Worm (Caenorhabditis elegans) whole organism, L2 larva: ENCODE measurements around the gene clec-164.

ENCODE experiments used
- R02D3.7 ChIP-seq: fragments of 150-350 bp; optimal IDR thresholded peaks from 2 replicates; lab custom pipeline; 2014; ENCODE audit warnings: missing biosample characterization, missing genetic modification characterization
- alr-1 ChIP-seq: fragments of 150-350 bp; optimal IDR thresholded peaks from 2 replicates; lab custom pipeline; 2014; ENCODE audit warnings: missing biosample characterization, missing genetic modification characterization
- ama-1 ChIP-seq: fragments of 150-350 bp; optimal IDR thresholded peaks from 2 replicates; lab custom pipeline; 2018; ENCODE audit warnings: inconsistent platforms
- blmp-1 ChIP-seq: sonication (generic microtip); optimal IDR thresholded peaks from 2 replicates; lab custom pipeline; 2017; ENCODE audit warnings: missing genetic modification characterization, mild to moderate bottlenecking, missing compliant biosample characterization, antibody characterized with exemption, moderate library complexity; ENCODE audit not compliant: insufficient read depth
- ceh-16 ChIP-seq: fragments of 150-350 bp; optimal IDR thresholded peaks from 2 replicates; lab custom pipeline; 2014; ENCODE audit warnings: missing biosample characterization, missing genetic modification characterization
- crh-2 ChIP-seq: sonication (generic microtip); optimal IDR thresholded peaks from 2 replicates; lab custom pipeline; 2017; ENCODE audit warnings: missing biosample characterization, missing genetic modification characterization
- fos-1 ChIP-seq: fragments of 150-350 bp; optimal IDR thresholded peaks from 2 replicates; lab custom pipeline; 2014; ENCODE audit warnings: missing biosample characterization, missing genetic modification characterization
- gmeb-1 ChIP-seq: fragments of 150-350 bp; optimal IDR thresholded peaks from 2 replicates; lab custom pipeline; 2014; ENCODE audit warnings: missing biosample characterization, missing genetic modification characterization
- lin-13 ChIP-seq: fragments of 150-350 bp; optimal IDR thresholded peaks from 2 replicates; lab custom pipeline; 2014; ENCODE audit warnings: missing biosample characterization, missing genetic modification reagents, missing genetic modification characterization
- lin-39 ChIP-seq: fragments of 150-350 bp; optimal IDR thresholded peaks from 2 replicates; lab custom pipeline; 2014; ENCODE audit warnings: missing biosample characterization, missing genetic modification reagents, missing genetic modification characterization
- mab-5 ChIP-seq: fragments of 150-350 bp; optimal IDR thresholded peaks from 2 replicates; lab custom pipeline; 2014; ENCODE audit warnings: missing biosample characterization, missing genetic modification characterization
- mdl-1 ChIP-seq, 2 experiments: fragments of 150-350 bp in 1 of 2; sonication (generic microtip) in 1 of 2; optimal IDR thresholded peaks; 2 replicates each; lab custom pipeline; 2017; ENCODE audit warnings: missing biosample characterization in 2 of 2, missing genetic modification characterization in 2 of 2
- nhr-10 ChIP-seq: sonication (generic microtip); optimal IDR thresholded peaks from 2 replicates; lab custom pipeline; 2017; ENCODE audit warnings: missing biosample characterization, missing genetic modification characterization
- nhr-12 ChIP-seq: fragments of 150-350 bp; optimal IDR thresholded peaks from 2 replicates; lab custom pipeline; 2014; ENCODE audit warnings: missing biosample characterization, missing genetic modification characterization
- nhr-129 ChIP-seq: fragments of 150-350 bp; optimal IDR thresholded peaks from 2 replicates; lab custom pipeline; 2014; ENCODE audit warnings: missing biosample characterization, missing genetic modification characterization
- nhr-21 ChIP-seq: fragments of 150-350 bp; optimal IDR thresholded peaks from 2 replicates; lab custom pipeline; 2014; ENCODE audit warnings: missing biosample characterization, missing genetic modification characterization
- nhr-23 ChIP-seq: fragments of 150-350 bp; optimal IDR thresholded peaks from 2 replicates; lab custom pipeline; 2014; ENCODE audit warnings: missing biosample characterization, missing genetic modification reagents, missing genetic modification characterization
- nhr-237 ChIP-seq: fragments of 150-350 bp; optimal IDR thresholded peaks from 2 replicates; lab custom pipeline; 2014; ENCODE audit warnings: missing biosample characterization, missing genetic modification characterization
- nhr-25 ChIP-seq: fragments of 150-350 bp; sonication (generic microtip); optimal IDR thresholded peaks from 3 replicates; lab custom pipeline; 2014; ENCODE audit warnings: missing biosample characterization, missing genetic modification characterization
- nhr-77 ChIP-seq: fragments of 150-350 bp; optimal IDR thresholded peaks from 2 replicates; lab custom pipeline; 2014; ENCODE audit warnings: missing biosample characterization, missing genetic modification characterization
- skn-1 ChIP-seq: sonication (generic microtip); optimal IDR thresholded peaks from 2 replicates; lab custom pipeline; 2017; ENCODE audit warnings: missing biosample characterization, missing genetic modification characterization
- sma-3 ChIP-seq: sonication (generic microtip); optimal IDR thresholded peaks from 2 replicates; lab custom pipeline; 2016; ENCODE audit warnings: missing genetic modification reagents, missing genetic modification characterization, missing compliant biosample characterization
- sma-9 ChIP-seq, 2 experiments: fragments of 150-350 bp in 1 of 2; sonication (generic microtip) in 1 of 2; optimal IDR thresholded peaks; 2 replicates each; lab custom pipeline; 2014 to 2016; ENCODE audit warnings: missing genetic modification characterization in 2 of 2, mild to moderate bottlenecking in 1 of 2, missing biosample characterization in 1 of 2, missing compliant biosample characterization in 1 of 2, missing genetic modification reagents in 1 of 2, moderate library complexity in 1 of 2
- unc-39 ChIP-seq: fragments of 150-350 bp; optimal IDR thresholded peaks from 2 replicates; lab custom pipeline; 2014; ENCODE audit warnings: missing biosample characterization, missing genetic modification characterization
- unc-55 ChIP-seq: fragments of 150-350 bp; sonication (generic microtip); optimal IDR thresholded peaks from 3 replicates; lab custom pipeline; 2014; ENCODE audit warnings: missing biosample characterization, missing genetic modification reagents, missing genetic modification characterization
- zag-1 ChIP-seq: fragments of 150-350 bp; optimal IDR thresholded peaks from 2 replicates; lab custom pipeline; 2014; ENCODE audit warnings: missing biosample characterization, missing genetic modification characterization
- ztf-1 ChIP-seq: fragments of 200-800 bp; sonication (Bioruptor generic); conservative IDR thresholded peaks from 2 replicates; pipeline ENCODE4 v1.3.6; 2022; ENCODE audit warnings: missing genetic modification characterization, missing compliant biosample characterization
- ztf-11 ChIP-seq: sonication (generic microtip); optimal IDR thresholded peaks from 2 replicates; lab custom pipeline; 2017; ENCODE audit warnings: missing biosample characterization, missing genetic modification characterization
- ztf-4 ChIP-seq: fragments of 150-350 bp; optimal IDR thresholded peaks from 2 replicates; lab custom pipeline; 2014; ENCODE audit warnings: missing biosample characterization, missing genetic modification characterization

Gene clec-164

DNA sequence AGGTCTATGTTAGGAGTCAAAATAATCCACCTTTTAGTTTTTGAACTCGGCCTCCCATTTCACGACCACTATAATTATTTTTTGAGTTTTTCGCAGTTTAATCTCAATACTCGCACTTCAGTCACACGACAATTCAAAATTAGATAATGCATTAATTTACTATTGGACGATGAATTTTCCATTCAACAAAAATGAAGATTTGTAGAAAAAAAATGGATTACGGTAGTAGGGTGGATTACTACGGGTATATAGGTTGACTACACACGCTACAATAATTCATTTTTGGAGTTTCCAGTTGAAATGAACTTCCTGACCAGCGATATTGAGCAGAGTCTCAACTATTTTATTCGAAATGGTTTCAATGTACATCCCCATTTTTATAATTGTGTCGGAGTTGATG is 40.0 kb downstream of the clec-164 start, which contains the start of gene srt-23:
srt-23 (plus strand) TSS at position 301 of the 400 bp plus-strand sequence.
- no peak for TF ChIP-seq alr-1 (tag; lab: Kevin White, UChicago)
- no peak for TF ChIP-seq crh-2
- TF ChIP-seq unc-39 (tag; lab: Kevin White, UChicago), result no peak
- no peak for TF ChIP-seq sma-9 (GFP tag; optimal IDR thresholded peaks at IDR 0.05; lab: Kevin White, UChicago)
- TF ChIP-seq sma-9 (tag; optimal IDR thresholded peaks at IDR 0.05; lab: Kevin White, UChicago), result no peak
- TF ChIP-seq ceh-16 (tag; lab: Kevin White, UChicago), result no peak
- no peak for TF ChIP-seq zag-1

- TF ChIP-seq ztf-1 (GFP tag; lab: Robert Waterston, UW) (no peak), nhr-12 (no peak), sma-9 (GFP tag; optimal IDR thresholded peaks at IDR 0.05; lab: Kevin White, UChicago) (no peak), sma-9 (tag; optimal IDR thresholded peaks at IDR 0.05; lab: Kevin White, UChicago) (no peak), nhr-10 (tag; lab: Kevin White, UChicago) (no peak), ama-1 (no peak), nhr-77 (tag; lab: Kevin White, UChicago) (no peak), skn-1 (no peak), ztf-11 (tag; lab: Kevin White, UChicago) (no peak), lin-13 (GFP tag; lab: Kevin White, UChicago) (no peak), R02D3.7 (no peak)
These were observed 40.5 kb downstream of the clec-164 start for ce11 chrIV:756956-757355.

DNA sequence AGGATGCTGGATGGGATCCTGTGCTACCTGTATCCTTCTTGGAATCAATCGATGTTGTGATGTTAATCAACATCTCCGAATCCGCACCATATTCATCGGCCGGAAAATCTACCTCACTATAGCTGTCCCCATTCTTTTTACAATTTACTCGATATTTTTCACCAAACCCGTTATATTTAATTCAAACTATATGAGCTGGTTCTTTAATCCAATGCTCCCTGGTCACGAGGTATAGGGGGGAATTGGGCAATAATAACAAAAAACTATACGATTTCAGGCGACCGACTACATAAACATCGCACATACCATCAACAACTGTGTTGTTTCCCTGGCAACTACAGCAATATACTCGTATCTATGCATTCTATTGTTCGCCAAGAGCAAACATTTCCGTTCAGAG is 41.1 kb downstream of the clec-164 start:
- TF ChIP-seq nhr-23 (tag; lab: Kevin White, UChicago), result no peak
- no peak for TF ChIP-seq mdl-1 (tag; optimal IDR thresholded peaks at IDR 0.05; lab: Kevin White, UChicago)
- TF ChIP-seq fos-1, result no peak
- TF ChIP-seq unc-39 (tag; lab: Kevin White, UChicago), result no peak
- no peak for TF ChIP-seq lin-39 (tag; lab: Kevin White, UChicago)

DNA sequence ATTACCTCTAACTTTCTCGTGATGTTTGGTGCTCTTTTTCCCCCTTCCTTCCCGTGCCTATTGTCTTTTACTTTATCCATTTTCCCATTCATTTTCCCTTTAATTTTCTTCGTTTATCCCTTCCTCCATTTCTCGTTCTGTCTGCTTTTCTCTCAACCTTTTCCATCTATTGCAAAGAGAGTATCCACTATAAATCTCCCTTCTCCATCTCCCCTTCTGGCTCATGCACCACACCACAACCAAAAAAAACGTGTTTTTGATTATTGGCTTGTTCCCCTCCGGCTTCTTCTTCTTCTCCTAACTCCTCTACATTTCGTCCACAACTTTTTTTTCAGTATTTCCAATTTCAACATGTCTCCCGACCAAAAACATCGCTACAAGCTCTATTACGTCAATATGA is 43.8 kb downstream of the clec-164 start, which contains the start of gene gst-40:
gst-40 (plus strand) TSS at position 236 of the 400 bp plus-strand sequence.
- TF ChIP-seq mab-5 (tag; lab: Kevin White, UChicago) (no peak), unc-55 (GFP tag; lab: Kevin White, UChicago) (peak; percentile 23)

DNA sequence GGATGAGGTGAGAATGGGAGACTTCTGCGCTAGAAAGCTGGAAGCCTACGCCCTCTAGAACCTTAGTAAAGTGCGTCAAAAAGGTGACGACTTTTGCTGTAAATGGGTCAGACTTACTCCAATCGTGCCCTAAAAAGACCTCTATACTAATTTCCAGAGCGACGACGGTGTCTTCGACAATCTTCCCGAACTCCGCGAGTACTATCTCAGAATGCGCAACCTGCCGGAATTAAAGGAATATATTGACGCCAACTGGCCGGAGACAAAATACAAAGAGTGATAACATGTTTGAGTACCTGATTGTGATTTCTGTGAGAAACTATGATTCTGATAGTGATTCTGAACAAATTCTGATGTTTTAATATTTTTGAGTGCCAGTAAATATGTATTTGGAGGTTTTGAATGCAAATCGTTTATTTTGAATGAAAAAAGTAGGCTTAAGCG is 45.6 kb downstream of the clec-164 start:
- TF ChIP-seq sma-9 (GFP tag; optimal IDR thresholded peaks at IDR 0.05; lab: Kevin White, UChicago) (peak; percentile 13), sma-9 (tag; optimal IDR thresholded peaks at IDR 0.05; lab: Kevin White, UChicago) (no peak), ztf-11 (tag; lab: Kevin White, UChicago) (no peak), nhr-21 (tag; lab: Kevin White, UChicago) (peak; percentile 26), crh-2 (peak; percentile 19), sma-3 (peak; percentile 78), ama-1 (peak; percentile 80)

DNA sequence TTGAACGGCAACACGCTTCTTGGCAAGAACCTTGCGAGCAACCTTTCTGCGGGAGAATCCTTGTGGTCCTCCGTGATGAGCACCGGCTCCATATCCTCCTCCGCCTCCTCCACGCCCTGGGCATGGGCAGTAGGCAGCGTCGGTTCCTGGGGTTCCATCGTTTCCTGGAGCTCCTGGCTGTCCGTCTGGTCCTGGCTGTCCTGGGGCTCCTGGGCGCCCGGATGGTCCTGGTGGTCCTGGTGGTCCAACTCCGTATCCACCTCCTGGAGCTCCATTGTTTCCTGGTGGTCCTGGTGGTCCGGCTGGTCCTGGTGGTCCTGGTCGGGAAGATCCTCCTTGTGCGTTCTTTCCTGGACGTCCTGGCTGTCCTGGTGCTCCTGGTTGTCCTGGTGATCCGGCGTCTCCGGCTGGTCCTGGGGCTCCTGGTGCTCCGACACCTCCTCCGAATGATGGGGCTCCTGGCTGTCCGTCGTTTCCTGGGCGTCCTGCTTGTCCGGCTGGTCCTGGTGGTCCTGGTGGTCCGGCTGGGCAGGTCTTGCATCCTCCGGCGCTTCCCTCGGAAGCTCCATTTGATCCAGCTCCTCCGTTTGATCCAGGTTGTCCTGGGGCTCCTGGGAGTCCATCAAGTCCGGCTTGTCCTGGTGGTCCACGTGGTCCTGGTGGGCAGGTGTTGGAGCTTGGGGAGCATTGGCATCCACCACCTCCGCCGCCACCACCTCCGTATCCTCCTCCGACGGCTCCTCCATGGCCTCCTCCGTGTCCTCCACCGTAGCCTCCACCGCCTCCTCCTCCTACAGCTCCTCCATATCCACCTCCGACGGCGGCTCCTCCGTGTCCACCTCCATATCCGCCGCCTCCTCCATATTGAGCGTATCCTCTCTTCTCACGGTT is 46.3 kb downstream of the clec-164 start:
- no peak for TF ChIP-seq alr-1 (tag; lab: Kevin White, UChicago)
- TF ChIP-seq skn-1, result no peak
- no peak for TF ChIP-seq nhr-25 (tag; lab: Kevin White, UChicago)
- no peak for TF ChIP-seq blmp-1 (tag; lab: Kevin White, UChicago)
- TF ChIP-seq crh-2, result no peak
- TF ChIP-seq ztf-4 (tag; lab: Kevin White, UChicago), result no peak
- TF ChIP-seq nhr-21 (tag; lab: Kevin White, UChicago), result no peak
- no peak for TF ChIP-seq sma-3

ce11 chrIV:763377-764063 is 47.1 kb downstream of the clec-164 start, which contains the start of gene col-103:
Gene col-103, minus strand, starts transcription at chrIV:763678.
- peak; percentile 48 for TF ChIP-seq sma-3
- TF ChIP-seq nhr-12, result no peak
- TF ChIP-seq skn-1, result no peak
- no peak for TF ChIP-seq nhr-237
- TF ChIP-seq fos-1, result peak; percentile 22
- TF ChIP-seq gmeb-1, result peak; percentile 34
- peak; percentile 17 for TF ChIP-seq nhr-21 (tag; lab: Kevin White, UChicago)
- no peak for TF ChIP-seq R02D3.7
- peak; percentile 54 for TF ChIP-seq nhr-129 (tag; lab: Kevin White, UChicago)
- TF ChIP-seq ama-1, result peak; percentile 93
- peak; percentile 11 for TF ChIP-seq ceh-16 (tag; lab: Kevin White, UChicago)
- peak; percentile 45 for TF ChIP-seq nhr-25 (tag; lab: Kevin White, UChicago)
